Worm (Caenorhabditis elegans) whole organism, L4/young adult: ENCODE data around the gene Y57A10C.9.

Source experiments
- W03F9.2 ChIP-seq: fragments of 150-350 bp; optimal IDR thresholded peaks from 2 replicates; lab custom pipeline; 2014; ENCODE audit warnings: missing biosample characterization, missing genetic modification characterization
- dao-5 ChIP-seq: sonication (generic microtip); optimal IDR thresholded peaks from 2 replicates; lab custom pipeline; 2016; ENCODE audit warnings: missing genotype, missing genetic modification characterization, moderate library complexity, missing compliant biosample characterization
- him-1 ChIP-seq: sonication (generic microtip); optimal IDR thresholded peaks from 2 replicates; lab custom pipeline; 2016; ENCODE audit warnings: missing genotype, missing genetic modification reagents, missing genetic modification characterization, missing compliant biosample characterization

The Y57A10C.9 gene

ce11 chrII:12417514-12417913, 20.8 kb downstream of the Y57A10C.9 start, which contains the start of gene sre-27:
Gene sre-27, minus strand, starts transcription at chrII:12417614.
- no peak for TF ChIP-seq W03F9.2 (tag; lab: Kevin White, UChicago)
- TF ChIP-seq him-1 = no peak
- no peak for TF ChIP-seq dao-5 (tag; lab: Kevin White, UChicago)

- TF ChIP-seq W03F9.2 (tag; lab: Kevin White, UChicago) (no peak), him-1 (no peak), dao-5 (tag; lab: Kevin White, UChicago) (no peak)
Measured at ce11 chrII:12414805-12415204, 23.5 kb downstream of the Y57A10C.9 start, which contains the start of gene Y57A10C.11. Gene Y57A10C.11, minus strand, starts transcription at chrII:12414905.

- TF ChIP-seq dao-5 (tag; lab: Kevin White, UChicago) = no peak
Measured at ce11 chrII:12412417-12412816, 25.9 kb downstream of the Y57A10C.9 start, which contains the start of gene Y57A10C.1. Gene Y57A10C.1, minus strand, starts transcription at chrII:12412517.

- TF ChIP-seq dao-5 (tag; lab: Kevin White, UChicago) (no peak), W03F9.2 (tag; lab: Kevin White, UChicago) (no peak)
Measured at ce11 chrII:12410107-12410506, 28.2 kb downstream of the Y57A10C.9 start, which contains the start of gene F57G9.3. Gene F57G9.3, minus strand, starts transcription at chrII:12410207.

- TF ChIP-seq dao-5 (tag; lab: Kevin White, UChicago) = no peak
- no peak for TF ChIP-seq him-1
- TF ChIP-seq W03F9.2 (tag; lab: Kevin White, UChicago) = no peak
Measured at ce11 chrII:12408717-12409116, 29.6 kb downstream of the Y57A10C.9 start, which contains the start of gene sre-31. Gene sre-31, minus strand, starts transcription at chrII:12408817.

ce11 chrII:12406394-12406793, 31.9 kb downstream of the Y57A10C.9 start, which contains the start of gene sre-30:
Gene sre-30, minus strand, starts transcription at chrII:12406494.
- no peak for TF ChIP-seq him-1
- TF ChIP-seq dao-5 (tag; lab: Kevin White, UChicago) = no peak

- TF ChIP-seq W03F9.2 (tag; lab: Kevin White, UChicago) (no peak), him-1 (no peak), dao-5 (tag; lab: Kevin White, UChicago) (no peak)
Measured at ce11 chrII:12401791-12402190, 36.5 kb downstream of the Y57A10C.9 start, which contains the start of gene sre-29. Gene sre-29, minus strand, starts transcription at chrII:12401891.

ce11 chrII:12397656-12398055, 40.7 kb downstream of the Y57A10C.9 start, which contains the start of gene F57G9.7:
Gene F57G9.7, minus strand, starts transcription at chrII:12397756.
- TF ChIP-seq W03F9.2 (tag; lab: Kevin White, UChicago) (no peak), him-1 (no peak), dao-5 (tag; lab: Kevin White, UChicago) (no peak)

- TF ChIP-seq him-1 (no peak), dao-5 (tag; lab: Kevin White, UChicago) (no peak), W03F9.2 (tag; lab: Kevin White, UChicago) (no peak)
Measured at ce11 chrII:12394138-12394537, 44.2 kb downstream of the Y57A10C.9 start.

ce11 chrII:12393690-12394089, 44.7 kb downstream of the Y57A10C.9 start, which contains the start of gene Y57A10B.7:
Gene Y57A10B.7, minus strand, starts transcription at chrII:12393790.
- TF ChIP-seq him-1 = no peak
- no peak for TF ChIP-seq W03F9.2 (tag; lab: Kevin White, UChicago)
- no peak for TF ChIP-seq dao-5 (tag; lab: Kevin White, UChicago)

ce11 chrII:12389783-12390182, 48.6 kb downstream of the Y57A10C.9 start, which contains the start of gene Y57A10B.6:
Gene Y57A10B.6, plus strand, starts transcription at chrII:12390083.
- TF ChIP-seq W03F9.2 (tag; lab: Kevin White, UChicago) = no peak
- TF ChIP-seq dao-5 (tag; lab: Kevin White, UChicago) = no peak
- no peak for TF ChIP-seq him-1

- TF ChIP-seq W03F9.2 (tag; lab: Kevin White, UChicago) = no peak
- TF ChIP-seq dao-5 (tag; lab: Kevin White, UChicago) = no peak
- TF ChIP-seq him-1 = no peak
Measured at ce11 chrII:12387980-12388379, 50.4 kb downstream of the Y57A10C.9 start, which contains the start of gene sre-41. Gene sre-41, plus strand, starts transcription at chrII:12388280.

- TF ChIP-seq him-1 (no peak), W03F9.2 (tag; lab: Kevin White, UChicago) (no peak), dao-5 (tag; lab: Kevin White, UChicago) (no peak)
Measured at ce11 chrII:12387487-12387886, 50.9 kb downstream of the Y57A10C.9 start.

- no peak for TF ChIP-seq him-1
Measured at ce11 chrII:12386781-12387180, 51.6 kb downstream of the Y57A10C.9 start, which contains the start of gene sre-42. Gene sre-42, minus strand, starts transcription at chrII:12386881.

- no peak for TF ChIP-seq W03F9.2 (tag; lab: Kevin White, UChicago)
- TF ChIP-seq dao-5 (tag; lab: Kevin White, UChicago) = no peak
- no peak for TF ChIP-seq him-1
Measured at ce11 chrII:12385815-12386214, 52.5 kb downstream of the Y57A10C.9 start.
